Worm (Caenorhabditis elegans) whole organism, early embryonic: Measurements from ENCODE around the gene skr-13.
"Not testable (repeated sequence)": the region's sequence is repeated elsewhere in the genome, so short reads cannot be mapped to it uniquely, and the experiment has no call there.

ENCODE experiments used
- B0310.2 ChIP-seq: sonication (generic microtip); optimal IDR thresholded peaks from 2 replicates; lab custom pipeline; 2016; ENCODE audit warnings: mild to moderate bottlenecking, missing genetic modification characterization, missing compliant biosample characterization
- F13C5.2 ChIP-seq: sonication (generic microtip); optimal IDR thresholded peaks from 2 replicates; lab custom pipeline; 2017; ENCODE audit warnings: mild to moderate bottlenecking, missing genetic modification characterization, inconsistent platforms, missing compliant biosample characterization
- aly-1 ChIP-seq: sonication (generic microtip); optimal IDR thresholded peaks from 2 replicates; lab custom pipeline; 2016; ENCODE audit warnings: missing genetic modification characterization, missing compliant biosample characterization
- ama-1 ChIP-seq: fragments of 150-350 bp; optimal IDR thresholded peaks from 2 replicates; lab custom pipeline; 2014
- ceh-13 ChIP-seq: fragments of 200-800 bp; sonication (Bioruptor generic); optimal IDR thresholded peaks from 2 replicates; lab custom pipeline; 2018; ENCODE audit warnings: mild to moderate bottlenecking, missing genetic modification characterization, missing compliant biosample characterization
- ceh-36 ChIP-seq: sonication (generic microtip); optimal IDR thresholded peaks from 2 replicates; lab custom pipeline; 2016; ENCODE audit warnings: missing genetic modification characterization, inconsistent platforms, missing compliant biosample characterization
- ets-7 ChIP-seq: sonication (generic microtip); optimal IDR thresholded peaks from 2 replicates; lab custom pipeline; 2016; ENCODE audit warnings: missing genotype, missing genetic modification characterization, missing compliant biosample characterization
- flt-1 ChIP-seq: fragments of 200-800 bp; sonication (Bioruptor generic); IDR thresholded peaks from 2 replicates; pipeline ENCODE4 v1.3.6; 2022; ENCODE audit warnings: missing genetic modification characterization, missing compliant biosample characterization
- hmbx-1 ChIP-seq: sonication (generic microtip); optimal IDR thresholded peaks from 2 replicates; lab custom pipeline; 2016; ENCODE audit warnings: mild to moderate bottlenecking, missing genetic modification characterization, missing compliant biosample characterization
- hmg-4 ChIP-seq: fragments of 200-800 bp; sonication (Bioruptor generic); optimal IDR thresholded peaks from 2 replicates; lab custom pipeline; 2018; ENCODE audit warnings: mild to moderate bottlenecking, missing genetic modification characterization, missing compliant biosample characterization
- hnd-1 ChIP-seq: sonication (generic microtip); optimal IDR thresholded peaks from 2 replicates; lab custom pipeline; 2016; ENCODE audit warnings: missing genetic modification characterization, missing compliant biosample characterization
- pes-1 ChIP-seq: fragments of 200-800 bp; sonication (Bioruptor generic); IDR thresholded peaks from 2 replicates; pipeline ENCODE4 v1.3.6; 2022; ENCODE audit warnings: missing genetic modification reagents, missing genetic modification characterization, missing compliant biosample characterization
- scrt-1 ChIP-seq: fragments of 200-800 bp; sonication (Bioruptor generic); IDR thresholded peaks from 2 replicates; pipeline ENCODE4 v1.3.6; 2022; ENCODE audit warnings: missing genetic modification characterization, missing compliant biosample characterization
- sea-1 ChIP-seq: fragments of 200-800 bp; sonication (Bioruptor generic); conservative IDR thresholded peaks from 2 replicates; pipeline ENCODE4 v1.3.6; 2022; ENCODE audit warnings: missing genetic modification characterization, missing compliant biosample characterization
- tbx-11 ChIP-seq: fragments of 200-800 bp; sonication (Bioruptor generic); IDR thresholded peaks from 2 replicates; pipeline ENCODE4 v1.3.6; 2022; ENCODE audit warnings: missing genetic modification characterization, missing compliant biosample characterization
- tbx-37 ChIP-seq: fragments of 200-800 bp; sonication (Bioruptor generic); conservative IDR thresholded peaks from 2 replicates; pipeline ENCODE4 v1.3.6; 2022; ENCODE audit warnings: missing genetic modification reagents, missing genetic modification characterization, missing compliant biosample characterization
- tra-4 ChIP-seq: sonication (generic microtip); optimal IDR thresholded peaks from 2 replicates; lab custom pipeline; 2017; ENCODE audit warnings: missing genetic modification characterization, missing compliant biosample characterization

The skr-13 gene

DNA sequence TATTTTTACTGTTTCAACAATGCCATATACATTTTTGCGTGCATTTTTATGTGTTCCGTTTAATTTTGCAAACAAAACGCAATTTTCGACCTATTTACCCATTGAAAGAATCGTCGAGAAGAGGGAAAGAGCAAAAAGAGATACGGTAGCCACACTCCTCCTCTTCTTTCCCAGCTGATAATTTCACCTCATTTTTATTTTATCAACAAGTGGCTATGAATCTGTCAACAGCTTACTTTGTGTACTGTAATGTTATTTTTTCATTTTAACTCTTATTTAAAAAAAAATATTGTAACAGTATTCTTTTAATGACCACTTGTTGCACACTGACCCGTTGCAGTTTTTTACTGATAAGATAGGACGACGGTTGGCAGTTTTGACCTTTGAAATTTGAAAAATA is 12.6 kb upstream of the skr-13 start:
- TF ChIP-seq flt-1 (GFP tag; lab: Robert Waterston, UW) (no peak), F13C5.2 (tag; lab: Kevin White, UChicago) (no peak), B0310.2 (tag; lab: Kevin White, UChicago) (no peak), tbx-11 (GFP tag; lab: Robert Waterston, UW) (no peak), aly-1 (tag; lab: Kevin White, UChicago) (no peak), sea-1 (GFP tag; lab: Robert Waterston, UW) (no peak), ceh-36 (no peak), scrt-1 (GFP tag; lab: Robert Waterston, UW) (no peak), hmg-4 (no peak), hmbx-1 (no peak), ets-7 (tag; lab: Kevin White, UChicago) (no peak), ceh-13 (no peak), pes-1 (GFP tag; lab: Robert Waterston, UW) (no peak), ama-1 (lab: Kevin White, UChicago) (no peak), hnd-1 (tag; lab: Kevin White, UChicago) (no peak), tbx-37 (GFP tag; lab: Robert Waterston, UW) (no peak), tra-4 (tag; lab: Kevin White, UChicago) (no peak)

DNA sequence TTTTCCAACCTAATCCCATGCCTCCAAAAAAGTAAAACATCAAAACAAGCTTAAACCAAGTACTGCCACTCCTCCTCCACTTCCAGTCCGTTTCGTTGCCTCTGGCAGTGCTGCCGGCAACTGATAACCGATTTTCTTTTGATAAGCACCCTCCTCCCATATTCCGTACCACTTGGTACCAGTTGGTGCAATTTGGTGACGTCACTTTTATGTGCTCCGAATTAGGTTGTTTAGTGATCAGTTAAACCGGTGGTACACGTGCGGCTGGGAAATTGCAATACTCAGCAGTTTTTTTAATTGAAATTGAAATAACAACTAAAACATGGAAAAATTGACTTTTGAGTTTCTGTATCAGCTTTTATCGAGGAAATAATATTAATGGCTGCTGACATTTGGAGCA is 11.7 kb upstream of the skr-13 start:
- TF ChIP-seq sea-1 (GFP tag; lab: Robert Waterston, UW) (no peak), flt-1 (GFP tag; lab: Robert Waterston, UW) (no peak), ceh-36 (no peak), pes-1 (GFP tag; lab: Robert Waterston, UW) (no peak), aly-1 (tag; lab: Kevin White, UChicago) (no peak), hnd-1 (tag; lab: Kevin White, UChicago) (no peak), F13C5.2 (tag; lab: Kevin White, UChicago) (no peak), hmg-4 (no peak), tra-4 (tag; lab: Kevin White, UChicago) (no peak), tbx-11 (GFP tag; lab: Robert Waterston, UW) (no peak), scrt-1 (GFP tag; lab: Robert Waterston, UW) (no peak), tbx-37 (GFP tag; lab: Robert Waterston, UW) (no peak)

DNA sequence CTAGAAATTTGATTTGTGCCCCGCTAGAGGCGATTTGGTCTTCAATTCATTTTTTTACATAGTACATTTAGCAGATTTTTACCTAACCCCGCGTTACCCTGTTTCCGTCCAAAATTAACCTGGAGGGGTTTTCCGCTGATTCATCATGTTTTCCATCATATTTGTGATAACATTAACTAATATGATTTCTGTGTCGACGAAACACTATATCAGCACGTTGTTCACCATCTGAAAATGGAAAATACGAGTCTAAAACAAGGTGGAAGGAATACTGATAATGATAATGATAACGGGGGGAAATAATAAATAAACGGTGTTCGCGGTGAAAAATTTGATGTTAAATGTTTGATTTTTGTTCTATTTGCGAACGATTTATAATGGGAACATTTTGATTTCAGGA is 9.3 kb upstream of the skr-13 start:
- TF ChIP-seq ets-7 (tag; lab: Kevin White, UChicago) (no peak), F13C5.2 (tag; lab: Kevin White, UChicago) (no peak), hmbx-1 (no peak), tbx-11 (GFP tag; lab: Robert Waterston, UW) (no peak), aly-1 (tag; lab: Kevin White, UChicago) (no peak), pes-1 (GFP tag; lab: Robert Waterston, UW) (no peak), flt-1 (GFP tag; lab: Robert Waterston, UW) (no peak), tra-4 (tag; lab: Kevin White, UChicago) (no peak), ceh-36 (no peak), sea-1 (GFP tag; lab: Robert Waterston, UW) (no peak), hmg-4 (no peak), tbx-37 (GFP tag; lab: Robert Waterston, UW) (no peak), ama-1 (lab: Kevin White, UChicago) (no peak), ceh-13 (no peak), B0310.2 (tag; lab: Kevin White, UChicago) (no peak)

DNA sequence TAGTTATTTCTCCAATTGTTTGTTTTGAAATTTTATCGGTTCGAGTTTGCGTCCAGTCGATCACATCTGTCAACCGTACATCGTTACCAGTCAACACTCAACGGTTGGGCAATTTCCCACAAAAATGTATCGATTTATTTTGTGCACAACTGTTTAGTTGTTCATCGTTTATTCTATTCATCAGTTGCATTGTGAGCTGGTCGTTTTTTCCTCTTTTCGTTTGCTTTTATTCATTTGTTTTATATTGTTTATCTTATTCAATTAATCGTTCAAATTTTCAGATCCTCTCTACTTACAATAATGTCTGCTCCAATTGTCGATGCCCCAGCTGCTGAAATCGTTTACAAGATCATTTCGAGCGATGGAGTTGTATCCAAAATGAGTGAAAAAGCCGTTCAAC is 4.6 kb upstream of the skr-13 start, which contains the start of gene skr-12:
Gene skr-12, plus strand, starts transcription at position 301 of the 400 bp plus-strand sequence.
- TF ChIP-seq scrt-1 (GFP tag; lab: Robert Waterston, UW) (no peak), ama-1 (lab: Kevin White, UChicago) (no peak), sea-1 (GFP tag; lab: Robert Waterston, UW) (no peak), hmg-4 (no peak), tra-4 (tag; lab: Kevin White, UChicago) (no peak), flt-1 (GFP tag; lab: Robert Waterston, UW) (no peak), hmbx-1 (no peak), pes-1 (GFP tag; lab: Robert Waterston, UW) (no peak), tbx-11 (GFP tag; lab: Robert Waterston, UW) (no peak), tbx-37 (GFP tag; lab: Robert Waterston, UW) (no peak)

DNA sequence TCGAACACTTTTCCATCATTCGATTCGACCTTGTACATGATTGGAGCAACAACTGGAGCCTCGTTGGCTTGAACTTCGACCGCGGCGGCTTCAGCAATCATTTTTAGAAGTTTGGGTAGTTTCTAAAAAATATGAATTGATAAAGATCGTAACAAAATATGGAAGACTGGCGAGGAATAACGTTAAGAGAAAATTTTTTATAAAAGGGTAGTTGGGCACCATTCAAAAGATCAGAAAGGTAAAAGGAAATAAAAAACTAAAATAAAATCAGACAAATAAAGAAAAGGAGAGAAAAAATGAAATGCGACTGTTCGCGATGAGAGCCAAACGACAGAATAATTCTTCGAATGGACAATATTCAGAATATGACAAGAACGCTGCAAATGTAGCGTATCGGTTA is 3.3 kb upstream of the skr-13 start, which contains the start of gene skr-8:
Gene skr-8, minus strand, starts transcription at position 101 of the 400 bp plus-strand sequence.
- TF ChIP-seq hnd-1 (tag; lab: Kevin White, UChicago); aly-1 (tag; lab: Kevin White, UChicago); flt-1 (GFP tag; lab: Robert Waterston, UW): not testable (repeated sequence)

- not testable (repeated sequence) for TF ChIP-seq tra-4 (tag; lab: Kevin White, UChicago); hmbx-1; ceh-36
These were observed 858 bp upstream of the skr-13 start, which contains the start of gene skr-9 for ce11 chrIV:17163273-17163672. Gene skr-9 (plus strand): TSS chrIV:17163573.

DNA sequence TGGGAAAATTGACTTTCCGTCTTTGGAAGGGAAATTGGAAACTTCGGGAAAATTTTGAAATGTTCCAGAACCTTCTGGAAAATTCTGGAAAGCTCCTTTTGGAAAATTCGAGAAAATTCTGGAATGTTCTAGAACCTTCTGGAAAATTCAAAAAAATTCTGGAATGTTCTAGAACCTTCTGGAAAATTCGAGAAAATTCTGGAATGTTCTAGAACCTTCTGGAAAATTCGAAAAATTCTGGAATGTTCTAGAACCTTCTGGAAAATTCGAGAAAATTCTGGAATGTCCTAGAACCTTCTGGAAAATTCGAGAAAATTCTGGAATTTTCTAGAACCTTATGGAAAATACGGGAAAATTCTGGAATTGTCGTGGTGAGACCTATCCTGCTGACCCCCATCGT is 6.8 kb downstream of the skr-13 start:
- TF ChIP-seq pes-1 (GFP tag; lab: Robert Waterston, UW), result peak; percentile 44; the same call in 1 of the 2 replicates

ce11 chrIV:17153002-17153401 is 9.4 kb downstream of the skr-13 start:
- TF ChIP-seq ama-1 (lab: Kevin White, UChicago) (no peak), hmg-4 (no peak), B0310.2 (tag; lab: Kevin White, UChicago) (no peak), ets-7 (tag; lab: Kevin White, UChicago) (no peak), flt-1 (GFP tag; lab: Robert Waterston, UW) (no peak)
